Fruit fly (Drosophila melanogaster) whole organism, embryonic: ENCODE results near the gene Pgm1.

Experiments used
- Ada2b ChIP-seq: fragments of 200-800 bp; sonication (Bioruptor generic); IDR thresholded peaks from 2 replicates; pipeline ENCODE4 v1.3.6; 2022; ENCODE audit warnings: missing biosample characterization, missing genetic modification characterization
- CG10431 ChIP-seq: fragments of 200-800 bp; sonication (Bioruptor generic); optimal IDR thresholded peaks from 3 replicates; lab custom pipeline; 2018; ENCODE audit warnings: missing biosample characterization, mild to moderate bottlenecking, missing genetic modification characterization
- CG10565 ChIP-seq: fragments of 200-800 bp; sonication (Bioruptor generic); optimal IDR thresholded peaks from 3 replicates; lab custom pipeline; 2016; ENCODE audit warnings: missing biosample characterization, mild to moderate bottlenecking, missing genetic modification characterization
- CG10959 ChIP-seq: fragments of 200-800 bp; sonication (Bioruptor generic); IDR thresholded peaks from 2 replicates; pipeline ENCODE4 v1.3.6; 2022; ENCODE audit warnings: missing biosample characterization, missing genetic modification characterization
- CG13296 ChIP-seq: fragments of 200-800 bp; sonication (Bioruptor generic); optimal IDR thresholded peaks from 3 replicates; lab custom pipeline; 2018; ENCODE audit warnings: missing biosample characterization, mild to moderate bottlenecking, missing genetic modification characterization
- CG14014 ChIP-seq: fragments of 200-800 bp; sonication (Bioruptor generic); IDR thresholded peaks from 2 replicates; pipeline ENCODE4 v1.3.6; 2022; ENCODE audit warnings: missing biosample characterization, missing genetic modification characterization
- CG14441 ChIP-seq: fragments of 200-800 bp; sonication (Bioruptor generic); IDR thresholded peaks from 2 replicates; pipeline ENCODE4 v1.3.6; 2022; ENCODE audit warnings: missing biosample characterization, missing genetic modification characterization
- CG15073 ChIP-seq: fragments of 200-800 bp; sonication (Bioruptor generic); optimal IDR thresholded peaks from 2 replicates; lab custom pipeline; 2016; ENCODE audit warnings: missing biosample characterization, missing genetic modification characterization
- CG1602 ChIP-seq: fragments of 200-800 bp; sonication (Bioruptor generic); optimal IDR thresholded peaks from 3 replicates; lab custom pipeline; 2016; ENCODE audit warnings: missing biosample characterization, missing genetic modification characterization
- CG16815 ChIP-seq: fragments of 200-800 bp; sonication (Bioruptor generic); optimal IDR thresholded peaks from 3 replicates; lab custom pipeline; 2017; ENCODE audit warnings: missing biosample characterization, mild to moderate bottlenecking, missing genetic modification characterization
- CG16863 ChIP-seq: fragments of 200-800 bp; sonication (Bioruptor generic); optimal IDR thresholded peaks from 3 replicates; lab custom pipeline; 2016; ENCODE audit warnings: missing biosample characterization, missing genetic modification characterization
- CG17385 ChIP-seq: fragments of 200-800 bp; sonication (Bioruptor generic); optimal IDR thresholded peaks from 3 replicates; lab custom pipeline; 2018; ENCODE audit warnings: missing biosample characterization, mild to moderate bottlenecking, missing genetic modification characterization
- CG17912 ChIP-seq: fragments of 200-800 bp; sonication (Bioruptor generic); optimal IDR thresholded peaks from 2 replicates; lab custom pipeline; 2018; ENCODE audit warnings: missing biosample characterization, mild to moderate bottlenecking, missing genetic modification characterization
- CG18262 ChIP-seq: fragments of 200-800 bp; optimal IDR thresholded peaks from 3 replicates; lab custom pipeline; 2019; ENCODE audit warnings: missing biosample characterization, mild to moderate bottlenecking, missing genetic modification characterization, moderate library complexity
- CG18619 ChIP-seq: fragments of 200-800 bp; sonication (Bioruptor generic); optimal IDR thresholded peaks from 3 replicates; lab custom pipeline; 2017; ENCODE audit warnings: missing biosample characterization, mild to moderate bottlenecking, missing genetic modification characterization
- CG2889 ChIP-seq: fragments of 200-800 bp; sonication (Bioruptor generic); IDR thresholded peaks from 3 replicates; pipeline ENCODE4 v1.3.6; 2022; ENCODE audit warnings: missing biosample characterization, missing genetic modification characterization
- CG3281 ChIP-seq: fragments of 200-800 bp; sonication (Bioruptor generic); optimal IDR thresholded peaks from 3 replicates; lab custom pipeline; 2017; ENCODE audit warnings: missing biosample characterization, mild to moderate bottlenecking, missing genetic modification characterization
- CG4360 ChIP-seq: fragments of 200-800 bp; sonication (Bioruptor generic); IDR thresholded peaks from 2 replicates; pipeline ENCODE4 v1.3.6; 2022; ENCODE audit warnings: missing biosample characterization, missing genetic modification characterization
- CG43689 ChIP-seq: fragments of 200-800 bp; sonication (Bioruptor generic); IDR thresholded peaks from 2 replicates; pipeline ENCODE4 v1.3.6; 2022; ENCODE audit warnings: missing biosample characterization, missing genetic modification characterization
- CG5180 ChIP-seq: fragments of 200-800 bp; sonication (Bioruptor generic); optimal IDR thresholded peaks from 3 replicates; lab custom pipeline; 2017; ENCODE audit warnings: missing biosample characterization, missing genetic modification characterization, mild to moderate bottlenecking, moderate library complexity, missing genetic modification reagents
- Dad ChIP-seq: fragments of 200-800 bp; sonication (Bioruptor generic); optimal IDR thresholded peaks from 3 replicates; lab custom pipeline; 2016; ENCODE audit warnings: missing biosample characterization, missing genetic modification characterization
- Dek ChIP-seq: fragments of 200-800 bp; sonication (Bioruptor generic); optimal IDR thresholded peaks from 3 replicates; lab custom pipeline; 2019; ENCODE audit warnings: missing biosample characterization, mild to moderate bottlenecking, missing genetic modification characterization, moderate library complexity
- Dref ChIP-seq: fragments of 200-800 bp; sonication (Bioruptor generic); IDR thresholded peaks from 2 replicates; pipeline ENCODE4 v1.3.6; 2022; ENCODE audit warnings: missing biosample characterization, missing genetic modification characterization
- HLHmδ ChIP-seq: fragments of 200-800 bp; sonication (Bioruptor generic); optimal IDR thresholded peaks from 2 replicates; lab custom pipeline; 2018; ENCODE audit warnings: missing biosample characterization, mild to moderate bottlenecking, missing genetic modification characterization, moderate library complexity
- Hey ChIP-seq: fragments of 200-800 bp; sonication (Bioruptor generic); optimal IDR thresholded peaks from 3 replicates; lab custom pipeline; 2018; ENCODE audit warnings: missing biosample characterization, mild to moderate bottlenecking, missing genetic modification characterization
- Hr51 ChIP-seq, 2 experiments: fragments of 200-800 bp; sonication (Bioruptor generic); optimal IDR thresholded peaks; 2 replicates in 1 of 2; 3 replicates in 1 of 2; lab custom pipeline; 2016 to 2018; ENCODE audit warnings: missing biosample characterization in 2 of 2, missing genetic modification characterization in 2 of 2, mild to moderate bottlenecking in 1 of 2, moderate library complexity in 1 of 2
- Mad ChIP-seq: fragments of 200-800 bp; sonication (Bioruptor generic); optimal IDR thresholded peaks from 2 replicates; lab custom pipeline; 2016; ENCODE audit warnings: missing biosample characterization, missing genetic modification characterization
- Max ChIP-seq: fragments of 200-800 bp; sonication (Bioruptor generic); optimal IDR thresholded peaks from 2 replicates; lab custom pipeline; 2016; ENCODE audit warnings: missing biosample characterization, mild to moderate bottlenecking, missing genetic modification characterization
- Med ChIP-seq: fragments of 200-800 bp; sonication (Bioruptor generic); peaks from one replicate; lab custom pipeline; 2016; ENCODE audit warnings: missing biosample characterization, missing genetic modification characterization, mild to moderate bottlenecking, inconsistent platforms, moderate library complexity
- Oaz ChIP-seq: fragments of 200-800 bp; sonication (Bioruptor generic); IDR thresholded peaks from 2 replicates; pipeline ENCODE4 v1.3.6; 2022; ENCODE audit warnings: missing biosample characterization, missing genetic modification characterization
- Oli ChIP-seq: fragments of 200-800 bp; sonication (Bioruptor generic); optimal IDR thresholded peaks from 2 replicates; lab custom pipeline; 2018; ENCODE audit warnings: missing biosample characterization, mild to moderate bottlenecking, missing genetic modification characterization, moderate library complexity
- Sox100B ChIP-seq: fragments of 200-800 bp; sonication (Bioruptor generic); optimal IDR thresholded peaks from 3 replicates; lab custom pipeline; 2018; ENCODE audit warnings: missing biosample characterization, mild to moderate bottlenecking, missing genetic modification characterization
- Ssrp ChIP-seq: fragments of 200-800 bp; sonication (Bioruptor generic); optimal IDR thresholded peaks from 2 replicates; lab custom pipeline; 2018; ENCODE audit warnings: missing biosample characterization, mild to moderate bottlenecking, missing genetic modification characterization, moderate library complexity
- bsh ChIP-seq, 2 experiments: fragments of 200-800 bp; sonication (Bioruptor generic); optimal IDR thresholded peaks; 2 replicates each; lab custom pipeline; 2017 to 2018; ENCODE audit warnings: mild to moderate bottlenecking in 2 of 2, missing biosample characterization in 2 of 2, missing genetic modification characterization in 2 of 2, moderate library complexity in 1 of 2
- btn ChIP-seq: fragments of 200-800 bp; sonication (Bioruptor generic); optimal IDR thresholded peaks from 2 replicates; lab custom pipeline; 2016; ENCODE audit warnings: missing biosample characterization, missing genetic modification characterization
- en ChIP-seq: fragments of 200-800 bp; sonication (Bioruptor generic); optimal IDR thresholded peaks from 2 replicates; lab custom pipeline; 2016; ENCODE audit warnings: missing biosample characterization, missing genetic modification characterization
- fd96Cb ChIP-seq: fragments of 200-800 bp; sonication (Bioruptor generic); optimal IDR thresholded peaks from 2 replicates; lab custom pipeline; 2018; ENCODE audit warnings: missing biosample characterization, mild to moderate bottlenecking, missing genetic modification characterization, moderate library complexity
- hkb ChIP-seq, 2 experiments: fragments of 200-800 bp in 1 of 2; fragments of >200 bp in 1 of 2; sonication (Bioruptor generic) in 1 of 2; IDR thresholded peaks in 1 of 2; optimal IDR thresholded peaks in 1 of 2; 2 replicates each; pipeline versions ENCODE4 v1.3.6 to Lab custom; 2017 to 2022; ENCODE audit warnings: missing biosample characterization in 1 of 2, missing genetic modification characterization in 1 of 2
- lbe ChIP-seq: fragments of 200-800 bp; sonication (Bioruptor generic); optimal IDR thresholded peaks from 2 replicates; lab custom pipeline; 2016; ENCODE audit warnings: missing biosample characterization, mild to moderate bottlenecking, missing genetic modification characterization
- ro ChIP-seq: fragments of 200-800 bp; sonication (Bioruptor generic); IDR thresholded peaks from 2 replicates; pipeline ENCODE4 v1.3.6; 2022; ENCODE audit warnings: missing biosample characterization, missing genetic modification characterization
- scrt ChIP-seq: fragments of 200-800 bp; sonication (Bioruptor generic); optimal IDR thresholded peaks from 2 replicates; lab custom pipeline; 2018; ENCODE audit warnings: missing biosample characterization, mild to moderate bottlenecking, missing genetic modification characterization, moderate library complexity
- sima ChIP-seq: fragments of 200-800 bp; sonication (Bioruptor generic); optimal IDR thresholded peaks from 2 replicates; lab custom pipeline; 2016; ENCODE audit warnings: missing biosample characterization, missing genetic modification characterization
- slou ChIP-seq: fragments of 200-800 bp; sonication (Bioruptor generic); optimal IDR thresholded peaks from 3 replicates; lab custom pipeline; 2016; ENCODE audit warnings: missing biosample characterization, missing genetic modification characterization
- sr ChIP-seq: fragments of 200-800 bp; sonication (Bioruptor generic); IDR thresholded peaks from 3 replicates; pipeline ENCODE4 v1.3.6; 2022; ENCODE audit warnings: missing biosample characterization, missing genetic modification characterization
- stc ChIP-seq: fragments of 200-800 bp; sonication (Bioruptor generic); IDR thresholded peaks from 2 replicates; pipeline ENCODE4 v1.3.6; 2022; ENCODE audit warnings: missing biosample characterization, missing genetic modification characterization
- unpg ChIP-seq: fragments of 200-800 bp; sonication (Bioruptor generic); optimal IDR thresholded peaks from 3 replicates; lab custom pipeline; 2018; ENCODE audit warnings: missing biosample characterization, mild to moderate bottlenecking, missing genetic modification characterization, moderate library complexity
- z ChIP-seq: fragments of 200-800 bp; sonication (Bioruptor generic); IDR thresholded peaks from 3 replicates; pipeline ENCODE4 v1.3.6; 2022; ENCODE audit warnings: missing biosample characterization, missing genetic modification characterization
- zen ChIP-seq: fragments of 200-800 bp; sonication (Bioruptor generic); optimal IDR thresholded peaks from 3 replicates; lab custom pipeline; 2018; ENCODE audit warnings: missing biosample characterization, mild to moderate bottlenecking, missing genetic modification characterization, moderate library complexity
- zfh1 ChIP-seq: fragments of 200-800 bp; sonication (Bioruptor generic); IDR thresholded peaks from 3 replicates; pipeline ENCODE4 v1.3.6; 2022; ENCODE audit warnings: missing biosample characterization, missing genetic modification characterization

The Pgm1 gene

DNA sequence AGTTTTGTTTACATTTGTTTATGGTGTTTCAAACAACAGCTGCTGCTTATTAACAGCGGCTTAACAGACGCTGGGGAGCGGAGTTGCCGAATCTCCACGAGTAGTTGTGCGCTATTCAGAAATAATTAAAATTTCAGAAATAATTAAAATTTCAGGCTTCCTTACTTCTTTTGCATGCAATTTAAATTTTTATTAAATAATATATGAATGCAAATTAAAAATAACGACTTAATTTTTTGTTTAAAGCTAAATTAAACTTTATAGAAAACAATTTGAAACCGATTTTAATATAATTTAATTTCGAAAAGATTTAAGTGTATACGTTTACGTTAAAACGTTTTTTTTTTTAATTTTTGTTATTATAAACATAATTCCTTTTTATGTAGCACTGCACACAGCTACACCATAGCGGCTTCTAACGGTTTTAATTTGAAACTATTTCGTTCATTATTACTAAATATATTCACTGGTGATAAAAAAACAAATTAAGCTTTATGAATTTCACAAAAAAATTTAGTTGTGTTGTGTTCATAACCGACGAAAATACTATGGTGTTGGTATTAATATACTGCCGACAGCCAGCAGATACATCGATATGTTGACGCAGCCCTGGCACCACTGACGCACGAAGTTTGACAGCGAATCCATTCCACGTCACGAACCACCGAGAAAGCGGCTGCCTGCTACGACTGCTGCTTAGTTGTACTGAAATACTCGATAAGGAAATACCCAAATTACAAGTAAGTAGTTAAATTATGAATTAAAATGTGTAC lies 828 bp upstream of the Pgm1 start, which contains the start of gene SsRbeta (continued):
- TF ChIP-seq CG16815 (GFP tag; lab: Kevin White, UChicago) (no peak), slou (GFP tag; lab: Kevin White, UChicago) (no peak), CG18619 (GFP tag; lab: Kevin White, UChicago) (no peak), CG3281 (no peak), stc (peak; percentile 55), lbe (GFP tag; lab: Kevin White, UChicago) (no peak), scrt (no peak), CG43689 (no peak), CG16863 (no peak), Oli (peak; percentile 33), ro (GFP tag; lab: Robert Waterston, UW) (no peak), zen (no peak), CG13296 (GFP tag; lab: Kevin White, UChicago) (no peak), CG14441 (GFP tag; lab: Robert Waterston, UW) (peak; percentile 43), Ada2b (GFP tag; lab: Robert Waterston, UW) (peak; percentile 38; the same call in 1 of the 2 replicates), fd96Cb (tag; lab: Kevin White, UChicago) (no peak), Oaz (GFP tag; lab: Robert Waterston, UW) (no peak), CG1602 (GFP tag; lab: Kevin White, UChicago) (no peak), Hey (tag; lab: Kevin White, UChicago) (no peak), CG2889 (GFP tag; lab: Robert Waterston, UW) (peak; percentile 3; the same call in 1 of the 3 replicates), Hr51 (GFP tag; optimal IDR thresholded peaks at IDR 0.05; lab: Kevin White, UChicago) (peak; percentile 3 to 57), CG18262 (tag; lab: Kevin White, UChicago) (peak; percentile 43), CG10565 (GFP tag; lab: Kevin White, UChicago) (no peak), CG4360 (no peak), btn (GFP tag; lab: Kevin White, UChicago) (no peak), zfh1 (peak; percentile 79), Dek (tag; lab: Kevin White, UChicago) (no peak), sima (GFP tag; lab: Kevin White, UChicago) (no peak), CG14014 (GFP tag; lab: Robert Waterston, UW) (peak; percentile 71), CG17385 (GFP tag; lab: Kevin White, UChicago) (no peak), CG15073 (no peak), HLHmδ (GFP tag; lab: Kevin White, UChicago) (peak; percentile 88), CG5180 (GFP tag; lab: Kevin White, UChicago) (peak; percentile 13), Max (no peak), Med (GFP tag; lab: Kevin White, UChicago) (peak; percentile 91), unpg (peak; percentile 36), CG17912 (GFP tag; lab: Kevin White, UChicago) (peak; percentile 55), hkb (optimal IDR thresholded peaks at IDR 0.05; lab: Kevin White, UChicago) (no peak), hkb (GFP tag; IDR thresholded peaks at IDR 0.05; lab: Robert Waterston, UW) (peak; percentile 30), Mad (GFP tag; lab: Kevin White, UChicago) (no peak), z (GFP tag; lab: Robert Waterston, UW) (no peak), en (GFP tag; lab: Kevin White, UChicago) (no peak), CG10431 (GFP tag; lab: Kevin White, UChicago) (peak; percentile 26), sr (GFP tag; lab: Robert Waterston, UW) (no peak), Ssrp (tag; lab: Kevin White, UChicago) (peak; percentile 38), bsh (GFP tag; optimal IDR thresholded peaks at IDR 0.05; lab: Kevin White, UChicago) (peak in 1 of 2 experiments; percentile 46), Dref (GFP tag; lab: Robert Waterston, UW) (peak; percentile 72), Dad (no peak), CG10959 (GFP tag; lab: Robert Waterston, UW) (no peak), Sox100B (GFP tag; lab: Kevin White, UChicago) (peak; percentile 34)
